Worm (Caenorhabditis elegans): ENCODE measurements around the gene gcy-8.

ce11 chrIV:7976210-7976609, 48.3 kb downstream of the gcy-8 start, which contains the start of gene F57H12.6:
- TF ChIP-seq ama-1 (optimal IDR thresholded peaks at IDR 0.05) (no peak), nhr-11 (tag; optimal IDR thresholded peaks at IDR 0.05) (no peak)

All from whole organism, late embryonic.